Worm (Caenorhabditis elegans): ENCODE data around the gene srt-32.
A peak's percentile ranks its signal among the peaks of the same experiment; 100 is the strongest.

DNA sequence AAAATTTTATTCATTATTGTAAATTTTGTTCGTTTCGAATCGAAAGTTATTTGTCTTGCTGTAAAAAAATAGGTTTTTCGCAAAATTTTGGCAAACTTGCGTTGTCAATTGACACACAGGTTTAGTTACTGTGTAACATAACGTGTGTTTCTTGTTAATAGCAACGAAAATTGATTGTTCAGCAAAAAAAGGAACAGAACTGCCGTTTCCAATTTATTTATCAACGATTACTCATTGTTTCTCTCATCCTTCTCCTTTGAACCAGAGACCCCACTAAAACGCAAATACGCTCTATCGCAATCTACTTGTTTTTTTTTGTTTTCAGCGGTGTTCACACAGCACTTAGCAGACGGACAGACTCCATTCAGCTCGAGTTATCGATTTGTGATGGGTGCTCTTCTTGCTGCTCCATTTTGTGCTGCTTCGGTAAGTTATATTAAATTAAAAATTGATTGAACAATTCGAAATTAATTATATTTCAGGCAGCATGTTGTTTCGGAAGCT lies 38.3 kb downstream of the srt-32 start, which contains the start of gene R11H6.2:
- TF ChIP-seq zag-1 (tag; optimal IDR thresholded peaks at IDR 0.05) = no peak
- no peak for TF ChIP-seq pha-4 (GFP tag; IDR thresholded peaks at IDR 0.05)
- TF ChIP-seq pha-4 (tag; optimal IDR thresholded peaks at IDR 0.05) = peak; percentile 22
- no peak for TF ChIP-seq ceh-32 (tag; optimal IDR thresholded peaks at IDR 0.05; ENCODE audit: poor library complexity)

Measured in whole organism, L4 larva.